Fruit fly (Drosophila melanogaster): ENCODE measurements around the gene CG34456.
A peak's percentile ranks its signal among the peaks of the same experiment; 100 is the strongest.

CG34456 gene

dm6 chr3L:9396038-9396437, 34.1 kb downstream of the CG34456 start:
- TF ChIP-seq sqz (GFP tag; optimal IDR thresholded peaks at IDR 0.05), result no peak
- peak; percentile 38 for TF ChIP-seq Vsx1 (GFP tag; optimal IDR thresholded peaks at IDR 0.05)
- TF ChIP-seq CG34376 (GFP tag; optimal IDR thresholded peaks at IDR 0.05), result peak; percentile 18
- no peak for TF ChIP-seq CG13424 (tag; optimal IDR thresholded peaks at IDR 0.05)
- TF ChIP-seq exex (tag; optimal IDR thresholded peaks at IDR 0.05), result peak; percentile 82

DNA sequence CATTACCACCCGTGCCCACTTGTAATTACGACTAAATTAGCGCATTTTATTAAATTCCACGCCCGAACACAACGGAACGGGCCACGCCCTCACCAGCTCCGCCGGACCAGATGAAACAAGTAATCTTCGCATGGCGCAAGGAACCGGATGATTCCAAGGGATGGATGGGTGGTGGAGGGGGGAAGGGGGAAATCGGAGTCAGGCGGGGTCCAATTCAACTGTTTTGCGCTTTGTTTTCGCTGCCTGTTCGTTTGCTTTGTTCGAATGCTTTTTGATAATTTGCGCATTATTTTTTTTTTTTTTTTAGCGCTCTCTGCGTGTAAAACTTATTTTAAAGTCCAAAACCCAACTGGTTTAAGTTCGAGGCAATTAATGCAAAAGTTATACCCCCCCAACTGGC, 34.8 kb downstream of the CG34456 start:
- TF ChIP-seq Sox102F (GFP tag; optimal IDR thresholded peaks at IDR 0.05) (no peak), CG17328 (GFP tag; IDR thresholded peaks at IDR 0.05) (no peak), dati (GFP tag; IDR thresholded peaks at IDR 0.05) (no peak), crol (GFP tag; IDR thresholded peaks at IDR 0.05) (peak; percentile 67), chinmo (GFP tag; IDR thresholded peaks at IDR 0.05; ENCODE audit: partially characterized antibody) (peak; percentile 75; the same call in 1 of the 4 replicates), aop (GFP tag; IDR thresholded peaks at IDR 0.05) (no peak), CG8290 (GFP tag; optimal IDR thresholded peaks at IDR 0.05) (no peak), CG8290 (tag; optimal IDR thresholded peaks at IDR 0.05) (peak in 1 of 2 experiments; percentile 21), Drgx (GFP tag; IDR thresholded peaks at IDR 0.05) (no peak), vnd (GFP tag; IDR thresholded peaks at IDR 0.05; ENCODE audit: partially characterized antibody) (0 out of 3 replicates have a peak, but pooled peaks have one; percentile 10), Dref (GFP tag; IDR thresholded peaks at IDR 0.05) (no peak), Doc3 (GFP tag; IDR thresholded peaks at IDR 0.05; ENCODE audit: partially characterized antibody) (no peak), sug (tag; optimal IDR thresholded peaks at IDR 0.05) (no peak), CG17361 (GFP tag; IDR thresholded peaks at IDR 0.05) (no peak)

DNA sequence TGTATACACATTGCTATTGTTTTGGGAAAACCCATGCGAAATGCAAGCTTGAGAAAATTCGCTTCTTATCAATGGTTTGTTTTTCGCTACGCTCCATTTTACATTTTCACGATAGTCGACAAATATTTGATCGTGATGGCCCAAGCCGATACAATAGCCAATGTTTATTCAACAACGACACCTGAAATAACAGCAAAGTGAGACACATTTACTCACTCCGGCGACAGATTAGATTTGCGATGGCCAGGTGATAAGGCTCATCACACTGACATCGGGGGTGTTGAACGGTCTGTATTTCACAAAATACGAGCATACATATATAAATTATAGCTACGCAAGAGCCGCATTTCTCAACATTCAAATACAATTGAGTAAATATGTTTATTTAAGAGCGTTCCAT, 35.2 kb downstream of the CG34456 start:
- peak; percentile 20 for TF ChIP-seq CG13775 (GFP tag; optimal IDR thresholded peaks at IDR 0.05)
- no peak for TF ChIP-seq CG9932 (GFP tag; IDR thresholded peaks at IDR 0.05)
- TF ChIP-seq Dref (GFP tag; IDR thresholded peaks at IDR 0.05), result no peak
- peak; percentile 80 for TF ChIP-seq fd102C (GFP tag; optimal IDR thresholded peaks at IDR 0.05)
- TF ChIP-seq ems (GFP tag; optimal IDR thresholded peaks at IDR 0.05), result peak; percentile 38
- peak; percentile 2 for TF ChIP-seq Kr (GFP tag; optimal IDR thresholded peaks at IDR 0.05)
- TF ChIP-seq bsh (GFP tag; optimal IDR thresholded peaks at IDR 0.05), result peak in 1 of 2 experiments; percentile 4
- no peak for TF ChIP-seq trh (GFP tag; optimal IDR thresholded peaks at IDR 0.05)
- peak; percentile 25 for TF ChIP-seq Myb (GFP tag; optimal IDR thresholded peaks at IDR 0.05)
- peak; percentile 41 for TF ChIP-seq repo (GFP tag; optimal IDR thresholded peaks at IDR 0.05)
- peak; percentile 76 for TF ChIP-seq sob (GFP tag; IDR thresholded peaks at IDR 0.05)
- TF ChIP-seq CG8924 (tag; optimal IDR thresholded peaks at IDR 0.05), result peak; percentile 25
- no peak for TF ChIP-seq CG12155 (GFP tag; optimal IDR thresholded peaks at IDR 0.05)
- TF ChIP-seq Optix (GFP tag; IDR thresholded peaks at IDR 0.05), result no peak
- TF ChIP-seq Hmr (GFP tag; optimal IDR thresholded peaks at IDR 0.05), result peak; percentile 87
- TF ChIP-seq Rx (GFP tag; IDR thresholded peaks at IDR 0.05), result no peak
- TF ChIP-seq mam (GFP tag; optimal IDR thresholded peaks at IDR 0.05), result peak; percentile 68
- TF ChIP-seq Nf-YB (GFP tag; optimal IDR thresholded peaks at IDR 0.05), result no peak
- TF ChIP-seq hkb (optimal IDR thresholded peaks at IDR 0.05), result no peak
- peak; percentile 67; the same call in 1 of the 2 replicates for TF ChIP-seq hkb (GFP tag; IDR thresholded peaks at IDR 0.05)
- TF ChIP-seq CG34376 (GFP tag; optimal IDR thresholded peaks at IDR 0.05), result peak; percentile 75
- TF ChIP-seq CG2678 (tag; optimal IDR thresholded peaks at IDR 0.05), result peak; percentile 87
- TF ChIP-seq CG1647 (GFP tag; optimal IDR thresholded peaks at IDR 0.05), result peak; percentile 69
- TF ChIP-seq zen2 (GFP tag; IDR thresholded peaks at IDR 0.05; ENCODE audit: partially characterized antibody), result no peak
- TF ChIP-seq CG4328 (GFP tag; optimal IDR thresholded peaks at IDR 0.05), result peak; percentile 70
- peak; percentile 92 for TF ChIP-seq mirr (GFP tag; optimal IDR thresholded peaks at IDR 0.05)
- peak; percentile 55; the same call in 2 of the 3 replicates for TF ChIP-seq so (GFP tag; IDR thresholded peaks at IDR 0.05)
- peak in 1 of 2 experiments; percentile 30 for TF ChIP-seq Hr51 (GFP tag; optimal IDR thresholded peaks at IDR 0.05)
- peak; percentile 18 for TF ChIP-seq Bdp1 (GFP tag; optimal IDR thresholded peaks at IDR 0.05)
- peak; percentile 66 for TF ChIP-seq CG15696 (tag; optimal IDR thresholded peaks at IDR 0.05)
- peak; percentile 76 for TF ChIP-seq CG1792 (GFP tag; optimal IDR thresholded peaks at IDR 0.05)
- no peak for TF ChIP-seq pita (GFP tag; optimal IDR thresholded peaks at IDR 0.05)

Measured in whole organism, embryonic.